Worm (Caenorhabditis elegans) whole organism, late embryonic: ENCODE data around the gene prx-1.

ENCODE experiments used
- Y22D7AL.16 ChIP-seq: sonication (generic microtip); optimal IDR thresholded peaks from 2 replicates; lab custom pipeline; 2016; ENCODE audit warnings: missing genetic modification characterization, missing compliant biosample characterization
- dve-1 ChIP-seq: sonication (generic microtip); optimal IDR thresholded peaks from 2 replicates; lab custom pipeline; 2017; ENCODE audit warnings: antibody characterized with exemption, mild to moderate bottlenecking, missing genetic modification characterization, missing compliant biosample characterization
- eyg-1 ChIP-seq: sonication (generic microtip); optimal IDR thresholded peaks from 2 replicates; lab custom pipeline; 2016; ENCODE audit warnings: missing genotype, missing genetic modification characterization, missing compliant biosample characterization
- fkh-10 ChIP-seq: fragments of 150-350 bp; optimal IDR thresholded peaks from 2 replicates; lab custom pipeline; 2014; ENCODE audit warnings: missing biosample characterization, missing genetic modification reagents, missing genetic modification characterization
- lim-6 ChIP-seq: sonication (generic microtip); optimal IDR thresholded peaks from 2 replicates; lab custom pipeline; 2016; ENCODE audit warnings: missing genetic modification characterization, missing compliant biosample characterization
- pha-2 ChIP-seq: sonication (generic microtip); optimal IDR thresholded peaks from 2 replicates; lab custom pipeline; 2017; ENCODE audit warnings: mild to moderate bottlenecking, missing genetic modification characterization, missing compliant biosample characterization
- pha-4 ChIP-seq: fragments of 150-350 bp; optimal IDR thresholded peaks from 2 replicates; lab custom pipeline; 2018; ENCODE audit warnings: missing biosample characterization, missing genetic modification reagents, missing genetic modification characterization
- pros-1 ChIP-seq: fragments of 150-350 bp; optimal IDR thresholded peaks from 2 replicates; lab custom pipeline; 2014; ENCODE audit warnings: missing biosample characterization, missing genetic modification reagents, missing genetic modification characterization
- unc-55 ChIP-seq: sonication (generic microtip); optimal IDR thresholded peaks from 2 replicates; lab custom pipeline; 2017; ENCODE audit warnings: missing biosample characterization, missing genetic modification reagents, missing genetic modification characterization
- zip-5 ChIP-seq: sonication (generic microtip); optimal IDR thresholded peaks from 2 replicates; lab custom pipeline; 2016; ENCODE audit warnings: missing genetic modification characterization, missing compliant biosample characterization

DNA sequence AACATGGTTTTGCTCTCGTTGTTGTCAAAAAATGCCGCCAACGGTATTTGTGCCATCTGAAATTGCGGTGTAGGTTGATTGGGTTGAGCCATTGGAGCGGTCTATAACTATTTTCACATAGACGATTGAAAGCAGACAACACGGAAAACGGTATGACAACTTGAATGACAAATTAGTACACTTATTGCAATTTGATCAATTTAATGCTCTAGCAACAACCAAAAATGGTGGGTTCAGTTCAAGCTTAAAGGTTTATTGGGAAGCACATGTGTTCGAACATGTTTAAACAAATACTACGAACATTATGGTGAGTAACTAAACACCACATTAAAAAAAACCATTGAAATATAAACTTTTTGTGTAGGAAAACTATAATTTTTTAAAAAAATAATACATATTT lies 26.7 kb downstream of the prx-1 start, which contains the start of gene sel-7:
- no peak for TF ChIP-seq pha-4 (tag; lab: Kevin White, UChicago)
- no peak for TF ChIP-seq eyg-1 (tag; lab: Kevin White, UChicago)
- TF ChIP-seq unc-55 = no peak
- no peak for TF ChIP-seq pha-2 (tag; lab: Kevin White, UChicago)
- TF ChIP-seq fkh-10 (GFP tag; lab: Kevin White, UChicago) = no peak
- no peak for TF ChIP-seq zip-5 (tag; lab: Kevin White, UChicago)
- TF ChIP-seq Y22D7AL.16 (tag; lab: Kevin White, UChicago) = no peak
- TF ChIP-seq pros-1 (tag; lab: Kevin White, UChicago) = no peak
- TF ChIP-seq dve-1 (tag; lab: Kevin White, UChicago) = no peak
- TF ChIP-seq lim-6 (tag; lab: Kevin White, UChicago) = no peak
